Worm (Caenorhabditis elegans): ENCODE measurements around the gene K02E10.6.

- no peak for TF ChIP-seq nhr-77 (tag; optimal IDR thresholded peaks at IDR 0.05)
- no peak for TF ChIP-seq xbp-1 (tag; optimal IDR thresholded peaks at IDR 0.05)
- TF ChIP-seq mdl-1 (tag; optimal IDR thresholded peaks at IDR 0.05), result no peak
- TF ChIP-seq fos-1 (tag; optimal IDR thresholded peaks at IDR 0.05), result no peak
- no peak for TF ChIP-seq mep-1 (tag; optimal IDR thresholded peaks at IDR 0.05)
- TF ChIP-seq nhr-28 (tag; optimal IDR thresholded peaks at IDR 0.05), result no peak
- no peak for TF ChIP-seq sptf-1 (tag; optimal IDR thresholded peaks at IDR 0.05)
- TF ChIP-seq aly-2 (tag; optimal IDR thresholded peaks at IDR 0.05), result no peak
- no peak for TF ChIP-seq tbx-2 (tag; optimal IDR thresholded peaks at IDR 0.05)
- TF ChIP-seq lin-15B (tag; optimal IDR thresholded peaks at IDR 0.05), result no peak
Measured at ce11 chrX:2483078-2483477, 508 bp upstream of the K02E10.6 start, which contains the start of gene K02E10.4.

Measured in whole organism, L1 larva.